Worm (Caenorhabditis elegans) whole organism, mixed stage, embryonic: ENCODE results near the gene fat-2.

Experiments
- M03D4.4 ChIP-seq: sonication (generic microtip); optimal IDR thresholded peaks from 2 replicates; lab custom pipeline; 2017; ENCODE audit warnings: mild to moderate bottlenecking, missing genetic modification characterization, missing compliant biosample characterization
- bed-3 ChIP-seq: fragments of 200-800 bp; sonication (Bioruptor generic); optimal IDR thresholded peaks from 3 replicates; lab custom pipeline; 2018; ENCODE audit warnings: mild to moderate bottlenecking, missing genetic modification characterization, moderate library complexity, missing compliant biosample characterization
- blmp-1 ChIP-seq: fragments of 150-350 bp; optimal IDR thresholded peaks from 2 replicates; lab custom pipeline; 2014; ENCODE audit warnings: missing biosample characterization, missing genetic modification characterization
- ceh-39 ChIP-seq: fragments of 150-350 bp; optimal IDR thresholded peaks from 2 replicates; lab custom pipeline; 2014; ENCODE audit warnings: missing biosample characterization, missing genetic modification characterization
- ceh-43 ChIP-seq: fragments of 200-800 bp; sonication (Bioruptor generic); optimal IDR thresholded peaks from 2 replicates; lab custom pipeline; 2018; ENCODE audit warnings: mild to moderate bottlenecking, missing genetic modification characterization, moderate library complexity, missing compliant biosample characterization
- ceh-83 ChIP-seq: fragments of 200-800 bp; sonication (Bioruptor generic); optimal IDR thresholded peaks from 2 replicates; lab custom pipeline; 2018; ENCODE audit warnings: mild to moderate bottlenecking, missing genetic modification characterization, missing compliant biosample characterization
- ces-1 ChIP-seq: fragments of 150-350 bp; optimal IDR thresholded peaks from 2 replicates; lab custom pipeline; 2014; ENCODE audit warnings: missing biosample characterization, missing genetic modification reagents, missing genetic modification characterization
- cnd-1 ChIP-seq: fragments of 200-800 bp; sonication (Bioruptor generic); optimal IDR thresholded peaks from 2 replicates; lab custom pipeline; 2018; ENCODE audit warnings: mild to moderate bottlenecking, missing genetic modification characterization, missing compliant biosample characterization
- elt-1 ChIP-seq: sonication (generic microtip); optimal IDR thresholded peaks from 2 replicates; lab custom pipeline; 2017; ENCODE audit warnings: missing genetic modification characterization, mild to moderate bottlenecking, missing compliant biosample characterization, antibody characterized with exemption, moderate library complexity, borderline replicate concordance; ENCODE audit not compliant: insufficient read depth
- elt-3 ChIP-seq: fragments of 150-350 bp; optimal IDR thresholded peaks from 2 replicates; lab custom pipeline; 2014; ENCODE audit warnings: missing biosample characterization, missing genetic modification characterization
- flh-1 ChIP-seq: fragments of 200-800 bp; sonication (Bioruptor generic); optimal IDR thresholded peaks from 2 replicates; lab custom pipeline; 2018; ENCODE audit warnings: mild to moderate bottlenecking, missing genetic modification characterization, moderate library complexity, missing compliant biosample characterization
- ham-2 ChIP-seq: fragments of 200-800 bp; sonication (Bioruptor generic); optimal IDR thresholded peaks from 2 replicates; lab custom pipeline; 2018; ENCODE audit warnings: mild to moderate bottlenecking, missing genetic modification characterization, missing compliant biosample characterization
- hlh-1 ChIP-seq: fragments of 150-350 bp; optimal IDR thresholded peaks from 2 replicates; lab custom pipeline; 2014; ENCODE audit warnings: missing biosample characterization, missing genetic modification reagents, missing genetic modification characterization
- lin-13 ChIP-seq: fragments of 150-350 bp; optimal IDR thresholded peaks from 2 replicates; lab custom pipeline; 2014; ENCODE audit warnings: missing biosample characterization, missing genetic modification characterization
- lin-32 ChIP-seq: fragments of 200-800 bp; sonication (Bioruptor generic); optimal IDR thresholded peaks from 2 replicates; lab custom pipeline; 2018; ENCODE audit warnings: mild to moderate bottlenecking, missing genetic modification characterization, missing compliant biosample characterization
- lsy-2 ChIP-seq: fragments of 150-350 bp; optimal IDR thresholded peaks from 2 replicates; lab custom pipeline; 2014; ENCODE audit warnings: missing biosample characterization, missing genetic modification characterization
- mep-1 ChIP-seq: fragments of 150-350 bp; optimal IDR thresholded peaks from 2 replicates; lab custom pipeline; 2017; ENCODE audit warnings: missing biosample characterization, missing genetic modification reagents, missing genetic modification characterization, inconsistent platforms
- nhr-12 ChIP-seq: fragments of 150-350 bp; optimal IDR thresholded peaks from 2 replicates; lab custom pipeline; 2014; ENCODE audit warnings: missing biosample characterization, missing genetic modification characterization
- nhr-2 ChIP-seq: fragments of 150-350 bp; optimal IDR thresholded peaks from 2 replicates; lab custom pipeline; 2014; ENCODE audit warnings: missing biosample characterization, missing genetic modification characterization
- nhr-237 ChIP-seq: fragments of 150-350 bp; optimal IDR thresholded peaks from 2 replicates; lab custom pipeline; 2014; ENCODE audit warnings: missing biosample characterization, missing genetic modification characterization
- nhr-28 ChIP-seq: fragments of 150-350 bp; optimal IDR thresholded peaks from 2 replicates; lab custom pipeline; 2014; ENCODE audit warnings: missing biosample characterization, missing genetic modification characterization
- nhr-76 ChIP-seq: sonication (generic microtip); optimal IDR thresholded peaks from 2 replicates; lab custom pipeline; 2017; ENCODE audit warnings: missing biosample characterization, missing genetic modification characterization
- pha-4 ChIP-seq: fragments of 150-350 bp; optimal IDR thresholded peaks from 2 replicates; lab custom pipeline; 2018; ENCODE audit warnings: missing biosample characterization, missing genetic modification reagents, missing genetic modification characterization
- sem-2 ChIP-seq: fragments of 200-800 bp; sonication (Bioruptor generic); optimal IDR thresholded peaks from 2 replicates; lab custom pipeline; 2018; ENCODE audit warnings: mild to moderate bottlenecking, missing genetic modification characterization, missing compliant biosample characterization
- snpc-4 ChIP-seq: fragments of 150-350 bp; optimal IDR thresholded peaks from 2 replicates; lab custom pipeline; 2014; ENCODE audit warnings: missing biosample characterization, missing genetic modification characterization
- sptf-1 ChIP-seq: sonication (generic microtip); optimal IDR thresholded peaks from 2 replicates; lab custom pipeline; 2017; ENCODE audit warnings: mild to moderate bottlenecking, missing genetic modification characterization, moderate library complexity, missing compliant biosample characterization
- tbx-8 ChIP-seq: fragments of 200-800 bp; sonication (Bioruptor generic); optimal IDR thresholded peaks from 2 replicates; lab custom pipeline; 2018; ENCODE audit warnings: mild to moderate bottlenecking, missing genetic modification characterization, moderate library complexity, missing compliant biosample characterization
- unc-120 ChIP-seq: sonication (generic microtip); optimal IDR thresholded peaks from 2 replicates; lab custom pipeline; 2017; ENCODE audit warnings: missing genetic modification characterization, missing compliant biosample characterization; ENCODE audit not compliant: poor library complexity, severe bottlenecking
- unc-39 ChIP-seq: fragments of 150-350 bp; optimal IDR thresholded peaks from 2 replicates; lab custom pipeline; 2014; ENCODE audit warnings: missing biosample characterization, missing genetic modification characterization
- unc-62 ChIP-seq: fragments of 150-350 bp; optimal IDR thresholded peaks from 2 replicates; lab custom pipeline; 2014; ENCODE audit warnings: missing biosample characterization, missing genetic modification reagents, missing genetic modification characterization
- zip-8 ChIP-seq: fragments of 150-350 bp; optimal IDR thresholded peaks from 2 replicates; lab custom pipeline; 2014; ENCODE audit warnings: missing biosample characterization, missing genetic modification characterization

fat-2 gene

ce11 chrIV:13353143-13353773, 29.6 kb downstream of the fat-2 start, which contains the start of the genes rec-8 and mex-5:
rec-8 (minus strand) TSS chrIV:13353193.
mex-5 (plus strand) TSS chrIV:13353723.
- TF ChIP-seq elt-3 (tag; lab: Kevin White, UChicago) (no peak), hlh-1 (tag; lab: Kevin White, UChicago) (no peak), ceh-39 (tag; lab: Kevin White, UChicago) (no peak), lsy-2 (tag; lab: Kevin White, UChicago) (peak; percentile 74), M03D4.4 (tag; lab: Kevin White, UChicago) (no peak)
- TF ChIP-seq, all 35 proteins: peak for 1

ce11 chrIV:13354044-13354443, 30.4 kb downstream of the fat-2 start:
- TF ChIP-seq zip-8 (tag; lab: Kevin White, UChicago) (no peak), nhr-12 (tag; lab: Kevin White, UChicago) (no peak), nhr-2 (tag; lab: Kevin White, UChicago) (no peak), ceh-83 (no peak), M03D4.4 (tag; lab: Kevin White, UChicago) (no peak), ceh-43 (GFP tag; lab: Kevin White, UChicago) (no peak)

ce11 chrIV:13356005-13356404, 32.3 kb downstream of the fat-2 start:
- TF ChIP-seq ceh-83 (no peak), ces-1 (no peak), pha-4 (tag; lab: Kevin White, UChicago) (no peak), blmp-1 (no peak), ceh-39 (tag; lab: Kevin White, UChicago) (no peak), zip-8 (tag; lab: Kevin White, UChicago) (no peak), sem-2 (GFP tag; lab: Kevin White, UChicago) (no peak), snpc-4 (no peak), unc-120 (no peak), unc-39 (tag; lab: Kevin White, UChicago) (no peak), nhr-237 (tag; lab: Kevin White, UChicago) (no peak), elt-1 (tag; lab: Kevin White, UChicago) (no peak), flh-1 (no peak)
- TF ChIP-seq, all 35 proteins: peak for 0

ce11 chrIV:13358488-13358887, 34.8 kb downstream of the fat-2 start, which contains the start of gene W02A2.8:
W02A2.8 (minus strand) TSS chrIV:13358588.
- no peak for TF ChIP-seq blmp-1
- no peak for TF ChIP-seq ham-2 (GFP tag; lab: Kevin White, UChicago)
- no peak for TF ChIP-seq mep-1
- no peak for TF ChIP-seq nhr-76 (tag; lab: Kevin White, UChicago)
- TF ChIP-seq bed-3 (GFP tag; lab: Kevin White, UChicago): no peak

- TF ChIP-seq lin-13 (tag; lab: Kevin White, UChicago) (no peak), nhr-28 (tag; lab: Kevin White, UChicago) (no peak), unc-120 (no peak), lin-32 (GFP tag; lab: Kevin White, UChicago) (no peak), sptf-1 (tag; lab: Kevin White, UChicago) (no peak), cnd-1 (tag; lab: Kevin White, UChicago) (no peak), unc-62 (no peak), blmp-1 (no peak)
- TF ChIP-seq, all 35 proteins: peak for 0
These were observed 36.5 kb downstream of the fat-2 start, which contains the start of gene Y62E10A.3 for ce11 chrIV:13360144-13360543. Y62E10A.3 (minus strand) TSS chrIV:13360244.

- TF ChIP-seq sptf-1 (tag; lab: Kevin White, UChicago) (no peak), mep-1 (no peak), snpc-4 (no peak), unc-39 (tag; lab: Kevin White, UChicago) (no peak), lsy-2 (tag; lab: Kevin White, UChicago) (no peak), sem-2 (GFP tag; lab: Kevin White, UChicago) (no peak), elt-1 (tag; lab: Kevin White, UChicago) (no peak), ceh-39 (tag; lab: Kevin White, UChicago) (no peak), tbx-8 (GFP tag; lab: Kevin White, UChicago) (no peak)
These were observed 41.2 kb downstream of the fat-2 start, which contains the start of gene srsx-25 for ce11 chrIV:13364869-13365268. srsx-25 (plus strand) TSS chrIV:13365169.
